Worm (Caenorhabditis elegans): ENCODE data around the gene unc-16.

ce11 chrIII:9582240-9582639, 36.2 kb downstream of the unc-16 start, which contains the start of gene C48B4.3:
- no peak for TF ChIP-seq tbx-11 (GFP tag; IDR thresholded peaks at IDR 0.05)
- TF ChIP-seq ama-1 (optimal IDR thresholded peaks at IDR 0.05), result no peak
- TF ChIP-seq flt-1 (GFP tag; IDR thresholded peaks at IDR 0.05), result no peak
- TF ChIP-seq hmbx-1 (tag; optimal IDR thresholded peaks at IDR 0.05), result no peak
- TF ChIP-seq scrt-1 (GFP tag; IDR thresholded peaks at IDR 0.05), result no peak
- no peak for TF ChIP-seq pes-1 (GFP tag; IDR thresholded peaks at IDR 0.05)
- no peak for TF ChIP-seq tbx-37 (GFP tag; conservative IDR thresholded peaks at IDR 0.05)
- TF ChIP-seq ceh-13 (GFP tag; optimal IDR thresholded peaks at IDR 0.05), result no peak
- TF ChIP-seq ceh-36 (tag; optimal IDR thresholded peaks at IDR 0.05), result no peak
- no peak for TF ChIP-seq hmg-4 (GFP tag; optimal IDR thresholded peaks at IDR 0.05)
- TF ChIP-seq ets-7 (tag; optimal IDR thresholded peaks at IDR 0.05), result no peak

Measured in whole organism, early embryonic.